Worm (Caenorhabditis elegans) whole organism, early embryonic: ENCODE results near the gene rpl-32.
A peak's percentile ranks its signal among the peaks of the same experiment; 100 is the strongest.

ENCODE experiments used
- B0310.2 ChIP-seq: sonication (generic microtip); optimal IDR thresholded peaks from 2 replicates; lab custom pipeline; 2016; ENCODE audit warnings: mild to moderate bottlenecking, missing genetic modification characterization, missing compliant biosample characterization
- F13C5.2 ChIP-seq: sonication (generic microtip); optimal IDR thresholded peaks from 2 replicates; lab custom pipeline; 2017; ENCODE audit warnings: mild to moderate bottlenecking, missing genetic modification characterization, inconsistent platforms, missing compliant biosample characterization
- aly-1 ChIP-seq: sonication (generic microtip); optimal IDR thresholded peaks from 2 replicates; lab custom pipeline; 2016; ENCODE audit warnings: missing genetic modification characterization, missing compliant biosample characterization
- ama-1 ChIP-seq: fragments of 150-350 bp; optimal IDR thresholded peaks from 2 replicates; lab custom pipeline; 2014
- ceh-13 ChIP-seq: fragments of 200-800 bp; sonication (Bioruptor generic); optimal IDR thresholded peaks from 2 replicates; lab custom pipeline; 2018; ENCODE audit warnings: mild to moderate bottlenecking, missing genetic modification characterization, missing compliant biosample characterization
- ceh-36 ChIP-seq: sonication (generic microtip); optimal IDR thresholded peaks from 2 replicates; lab custom pipeline; 2016; ENCODE audit warnings: missing genetic modification characterization, inconsistent platforms, missing compliant biosample characterization
- ets-7 ChIP-seq: sonication (generic microtip); optimal IDR thresholded peaks from 2 replicates; lab custom pipeline; 2016; ENCODE audit warnings: missing genotype, missing genetic modification characterization, missing compliant biosample characterization
- flt-1 ChIP-seq: fragments of 200-800 bp; sonication (Bioruptor generic); IDR thresholded peaks from 2 replicates; pipeline ENCODE4 v1.3.6; 2022; ENCODE audit warnings: missing genetic modification characterization, missing compliant biosample characterization
- hmbx-1 ChIP-seq: sonication (generic microtip); optimal IDR thresholded peaks from 2 replicates; lab custom pipeline; 2016; ENCODE audit warnings: mild to moderate bottlenecking, missing genetic modification characterization, missing compliant biosample characterization
- hmg-4 ChIP-seq: fragments of 200-800 bp; sonication (Bioruptor generic); optimal IDR thresholded peaks from 2 replicates; lab custom pipeline; 2018; ENCODE audit warnings: mild to moderate bottlenecking, missing genetic modification characterization, missing compliant biosample characterization
- hnd-1 ChIP-seq: sonication (generic microtip); optimal IDR thresholded peaks from 2 replicates; lab custom pipeline; 2016; ENCODE audit warnings: missing genetic modification characterization, missing compliant biosample characterization
- pes-1 ChIP-seq: fragments of 200-800 bp; sonication (Bioruptor generic); IDR thresholded peaks from 2 replicates; pipeline ENCODE4 v1.3.6; 2022; ENCODE audit warnings: missing genetic modification reagents, missing genetic modification characterization, missing compliant biosample characterization
- scrt-1 ChIP-seq: fragments of 200-800 bp; sonication (Bioruptor generic); IDR thresholded peaks from 2 replicates; pipeline ENCODE4 v1.3.6; 2022; ENCODE audit warnings: missing genetic modification characterization, missing compliant biosample characterization
- sea-1 ChIP-seq: fragments of 200-800 bp; sonication (Bioruptor generic); conservative IDR thresholded peaks from 2 replicates; pipeline ENCODE4 v1.3.6; 2022; ENCODE audit warnings: missing genetic modification characterization, missing compliant biosample characterization
- tbx-11 ChIP-seq: fragments of 200-800 bp; sonication (Bioruptor generic); IDR thresholded peaks from 2 replicates; pipeline ENCODE4 v1.3.6; 2022; ENCODE audit warnings: missing genetic modification characterization, missing compliant biosample characterization
- tbx-37 ChIP-seq: fragments of 200-800 bp; sonication (Bioruptor generic); conservative IDR thresholded peaks from 2 replicates; pipeline ENCODE4 v1.3.6; 2022; ENCODE audit warnings: missing genetic modification reagents, missing genetic modification characterization, missing compliant biosample characterization
- tra-4 ChIP-seq: sonication (generic microtip); optimal IDR thresholded peaks from 2 replicates; lab custom pipeline; 2017; ENCODE audit warnings: missing genetic modification characterization, missing compliant biosample characterization

The rpl-32 gene

ce11 chrII:9056215-9056819 lies 568 bp downstream of the rpl-32 start:
- TF ChIP-seq tbx-37 (GFP tag; lab: Robert Waterston, UW) = no peak
- no peak for TF ChIP-seq ama-1 (lab: Kevin White, UChicago)
- no peak for TF ChIP-seq B0310.2 (tag; lab: Kevin White, UChicago)
- no peak for TF ChIP-seq sea-1 (GFP tag; lab: Robert Waterston, UW)
- TF ChIP-seq ceh-36 (tag; lab: Kevin White, UChicago) = no peak
- no peak for TF ChIP-seq aly-1 (tag; lab: Kevin White, UChicago)
- TF ChIP-seq F13C5.2 = no peak
- TF ChIP-seq pes-1 = no peak
- no peak for TF ChIP-seq hmbx-1 (tag; lab: Kevin White, UChicago)
- TF ChIP-seq ceh-13 (GFP tag; lab: Kevin White, UChicago) = no peak
- TF ChIP-seq flt-1 (GFP tag; lab: Robert Waterston, UW) = no peak

- peak; percentile 79 for TF ChIP-seq F13C5.2
- no peak for TF ChIP-seq hnd-1
- TF ChIP-seq scrt-1 (GFP tag; lab: Robert Waterston, UW) = peak; percentile 66; the same call in 1 of the 2 replicates
- peak; percentile 50 for TF ChIP-seq hmg-4
- TF ChIP-seq ceh-13 (GFP tag; lab: Kevin White, UChicago) = no peak
Measured at ce11 chrII:9054604-9055003, 2.3 kb downstream of the rpl-32 start, which contains the start of gene chmp-7. Gene chmp-7, plus strand, starts transcription at chrII:9054972.

DNA sequence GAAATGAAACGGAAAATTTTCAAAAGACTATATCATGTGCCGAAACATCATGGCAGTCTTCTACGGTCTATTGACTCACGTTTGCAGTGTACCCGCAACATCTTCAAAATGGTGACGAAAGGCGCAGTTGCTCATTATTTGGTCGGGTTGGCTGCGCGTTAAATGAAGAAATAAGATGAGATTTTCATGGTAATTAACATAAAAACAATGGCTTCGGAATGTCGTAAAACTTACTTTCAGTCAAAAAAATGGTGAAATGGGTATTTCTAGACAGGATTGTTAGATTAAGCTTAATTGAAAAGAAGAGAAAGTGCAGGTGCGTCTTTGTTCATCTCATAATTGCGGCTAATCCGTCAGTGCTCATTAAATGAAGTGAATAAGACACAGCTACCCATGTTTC lies 3.3 kb downstream of the rpl-32 start, which contains the start of gene T24B8.7:
TSS of gene T24B8.7 (minus strand) at position 101 of the 400 bp plus-strand sequence.
- TF ChIP-seq hmbx-1 (tag; lab: Kevin White, UChicago) = no peak
- no peak for TF ChIP-seq ceh-36 (tag; lab: Kevin White, UChicago)
- TF ChIP-seq F13C5.2 = no peak
- no peak for TF ChIP-seq hnd-1
- TF ChIP-seq tbx-37 (GFP tag; lab: Robert Waterston, UW) = no peak
- no peak for TF ChIP-seq tra-4
- no peak for TF ChIP-seq sea-1 (GFP tag; lab: Robert Waterston, UW)
- no peak for TF ChIP-seq ceh-13 (GFP tag; lab: Kevin White, UChicago)
- TF ChIP-seq pes-1 = no peak

DNA sequence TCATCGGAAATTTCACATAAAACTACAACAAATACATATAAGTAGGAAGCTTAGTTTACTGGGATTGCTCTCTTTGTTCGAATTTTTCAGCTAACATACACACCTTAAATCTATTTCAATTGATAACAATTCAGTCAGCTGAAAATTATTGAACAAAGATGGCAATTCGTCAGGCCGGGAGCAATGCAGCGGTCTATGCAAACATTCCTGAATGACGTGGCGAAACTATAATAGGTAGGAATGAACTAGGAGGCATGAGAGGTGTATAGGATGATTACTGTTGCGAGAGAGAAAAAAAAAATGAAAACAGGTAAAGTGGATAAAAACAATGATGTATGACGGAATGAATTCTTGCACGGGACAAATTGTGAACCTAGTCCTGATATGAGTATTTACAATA lies 14.8 kb downstream of the rpl-32 start:
- TF ChIP-seq pes-1 (no peak), tbx-37 (GFP tag; lab: Robert Waterston, UW) (no peak), hmbx-1 (tag; lab: Kevin White, UChicago) (no peak), aly-1 (tag; lab: Kevin White, UChicago) (no peak), sea-1 (GFP tag; lab: Robert Waterston, UW) (no peak), flt-1 (GFP tag; lab: Robert Waterston, UW) (no peak), B0310.2 (tag; lab: Kevin White, UChicago) (no peak), tbx-11 (GFP tag; lab: Robert Waterston, UW) (no peak), ets-7 (no peak), ama-1 (lab: Kevin White, UChicago) (no peak), hnd-1 (no peak), tra-4 (no peak), scrt-1 (GFP tag; lab: Robert Waterston, UW) (no peak), ceh-36 (tag; lab: Kevin White, UChicago) (no peak)

ce11 chrII:9041306-9041705 lies 15.6 kb downstream of the rpl-32 start, which contains the start of gene F37B12.3:
Gene F37B12.3, minus strand, starts transcription at chrII:9041406.
- TF ChIP-seq hmbx-1 (tag; lab: Kevin White, UChicago) (no peak), ceh-36 (tag; lab: Kevin White, UChicago) (no peak), ama-1 (lab: Kevin White, UChicago) (peak; percentile 16), F13C5.2 (no peak), B0310.2 (tag; lab: Kevin White, UChicago) (no peak), flt-1 (GFP tag; lab: Robert Waterston, UW) (no peak), tbx-37 (GFP tag; lab: Robert Waterston, UW) (no peak), ets-7 (no peak), hmg-4 (no peak)

DNA sequence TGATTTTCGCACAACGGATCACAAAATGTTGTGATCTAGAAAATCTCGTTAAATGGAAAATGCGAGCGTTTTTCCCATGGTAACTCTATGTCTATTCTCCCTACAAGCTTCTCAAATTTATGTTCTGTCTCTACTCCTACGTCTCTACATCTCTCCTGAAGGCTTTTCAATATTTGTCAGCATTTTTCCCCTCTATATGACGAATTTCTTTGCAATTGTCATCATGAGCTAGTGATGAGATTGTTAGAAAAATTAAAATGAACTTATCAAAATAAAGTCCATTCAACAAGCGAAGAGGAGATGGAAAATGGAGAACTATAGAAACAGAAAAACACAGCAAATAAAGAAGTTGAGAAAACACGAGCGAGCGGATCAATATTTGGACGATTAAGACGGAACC lies 18.1 kb downstream of the rpl-32 start:
- TF ChIP-seq hnd-1 = no peak
- no peak for TF ChIP-seq ceh-36 (tag; lab: Kevin White, UChicago)
- no peak for TF ChIP-seq tbx-37 (GFP tag; lab: Robert Waterston, UW)

DNA sequence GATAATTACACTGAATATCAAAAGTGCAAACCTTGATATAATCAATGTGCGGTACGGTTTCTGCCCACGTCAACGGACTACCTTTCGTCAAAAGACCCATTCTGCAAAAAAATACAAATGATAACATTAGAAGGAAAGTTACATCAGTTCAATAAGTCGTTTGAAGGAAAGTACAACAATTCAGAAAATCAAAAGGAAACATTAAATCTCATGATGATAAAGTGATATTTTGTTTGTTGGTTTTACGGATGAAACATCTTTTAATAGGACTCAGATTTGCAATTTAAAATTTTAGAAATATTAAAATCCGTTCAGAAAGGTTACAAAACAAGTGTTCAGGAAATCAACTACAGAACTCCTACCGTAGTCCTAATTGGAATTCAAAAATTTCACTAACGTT lies 18.7 kb downstream of the rpl-32 start, which contains the start of gene gcs-1:
TSS of gene gcs-1 (minus strand) at position 101 of the 400 bp plus-strand sequence.
- no peak for TF ChIP-seq ceh-36 (tag; lab: Kevin White, UChicago)
- TF ChIP-seq tra-4 = no peak
- TF ChIP-seq hnd-1 = no peak
- TF ChIP-seq tbx-37 (GFP tag; lab: Robert Waterston, UW) = no peak
- no peak for TF ChIP-seq sea-1 (GFP tag; lab: Robert Waterston, UW)
- TF ChIP-seq flt-1 (GFP tag; lab: Robert Waterston, UW) = no peak
- no peak for TF ChIP-seq hmbx-1 (tag; lab: Kevin White, UChicago)

DNA sequence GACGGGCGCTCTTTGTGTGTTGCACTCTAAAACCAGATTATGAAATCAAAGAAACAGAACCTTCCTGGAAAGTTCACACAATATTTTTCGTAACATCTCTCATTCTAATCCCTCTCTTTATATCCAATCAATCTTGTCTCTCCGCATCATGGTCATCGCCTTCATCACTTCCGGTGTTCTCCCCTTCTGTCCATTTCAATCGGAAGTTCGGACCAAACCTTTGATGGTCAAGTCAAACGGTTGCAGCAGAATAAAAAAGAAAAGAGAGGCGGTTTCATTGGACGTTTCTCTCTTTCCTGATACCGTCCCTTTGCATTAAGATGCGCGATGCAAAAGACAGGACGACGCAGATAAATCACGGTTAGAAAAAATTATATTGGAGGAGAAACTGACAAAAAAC lies 23.9 kb downstream of the rpl-32 start:
- TF ChIP-seq scrt-1 (GFP tag; lab: Robert Waterston, UW) = no peak

- TF ChIP-seq hmbx-1 (tag; lab: Kevin White, UChicago) = no peak
Measured at ce11 chrII:9031891-9032290, 25.0 kb downstream of the rpl-32 start.
